Fruit fly (Drosophila melanogaster) whole organism, wandering third instar larva: ENCODE results near the gene TTLL1B.

Experiments used
- Abd-B ChIP-seq: fragments of >200 bp; optimal IDR thresholded peaks from 2 replicates; lab custom pipeline; 2017; ENCODE audit warnings: missing biosample characterization, missing genetic modification characterization
- CG32264 ChIP-seq: fragments of 200-800 bp; sonication (Bioruptor generic); optimal IDR thresholded peaks from 2 replicates; lab custom pipeline; 2016; ENCODE audit warnings: missing biosample characterization, missing genetic modification characterization
- CG9705 ChIP-seq: fragments of 200-800 bp; sonication (Bioruptor generic); optimal IDR thresholded peaks from 2 replicates; lab custom pipeline; 2018; ENCODE audit warnings: missing biosample characterization, mild to moderate bottlenecking, missing genetic modification characterization
- CrebA ChIP-seq: fragments of 200-800 bp; sonication (Bioruptor generic); optimal IDR thresholded peaks from 2 replicates; lab custom pipeline; 2016; ENCODE audit warnings: missing biosample characterization, mild to moderate bottlenecking, missing genetic modification characterization, borderline replicate concordance
- Dfd ChIP-seq: fragments of >200 bp; optimal IDR thresholded peaks from 2 replicates; lab custom pipeline; 2017; ENCODE audit warnings: missing biosample characterization, missing genetic modification characterization
- Dif ChIP-seq: fragments of 200-275, 200-300 bp; sonication (Bioruptor generic); optimal IDR thresholded peaks from 2 replicates; lab custom pipeline; 2018; ENCODE audit warnings: missing biosample characterization, missing genetic modification characterization; ENCODE audit not compliant: partially characterized antibody
- GATAd ChIP-seq: sonication (Bioruptor generic); optimal IDR thresholded peaks from 2 replicates; lab custom pipeline; 2016; ENCODE audit warnings: missing biosample characterization, missing genetic modification characterization
- HLH106 ChIP-seq: fragments of 200-800 bp; optimal IDR thresholded peaks from 3 replicates; lab custom pipeline; 2019; ENCODE audit warnings: missing biosample characterization, mild to moderate bottlenecking, missing genetic modification characterization, moderate library complexity
- Hnf4 ChIP-seq: fragments of 200-800 bp; sonication (Bioruptor generic); optimal IDR thresholded peaks from 2 replicates; lab custom pipeline; 2016; ENCODE audit warnings: missing biosample characterization, mild to moderate bottlenecking, missing genetic modification characterization
- Hr78 ChIP-seq: fragments of >200 bp; optimal IDR thresholded peaks from 2 replicates; lab custom pipeline; 2017; ENCODE audit warnings: missing biosample characterization, missing genetic modification characterization
- Hr83 ChIP-seq: fragments of 200-300 bp; sonication (Bioruptor generic); optimal IDR thresholded peaks from 2 replicates; lab custom pipeline; 2016; ENCODE audit warnings: missing biosample characterization, mild to moderate bottlenecking, missing genetic modification characterization, moderate library complexity; ENCODE audit not compliant: poor library complexity, severe bottlenecking
- Jra ChIP-seq: sonication (Bioruptor generic); optimal IDR thresholded peaks from 2 replicates; lab custom pipeline; 2016; ENCODE audit warnings: missing biosample characterization, missing genetic modification characterization
- Mio ChIP-seq: sonication (Bioruptor generic); optimal IDR thresholded peaks from 2 replicates; lab custom pipeline; 2016; ENCODE audit warnings: missing biosample characterization, missing genetic modification characterization
- Myc ChIP-seq: fragments of >200 bp; optimal IDR thresholded peaks from 2 replicates; lab custom pipeline; 2017
- N ChIP-seq: fragments of >200 bp; optimal IDR thresholded peaks from 2 replicates; lab custom pipeline; 2018; ENCODE audit warnings: missing biosample characterization, missing external identifiers, missing genetic modification characterization
- OdsH ChIP-seq: fragments of 200-800 bp; sonication (Bioruptor generic); optimal IDR thresholded peaks from 2 replicates; lab custom pipeline; 2016; ENCODE audit warnings: missing biosample characterization, mild to moderate bottlenecking, missing genetic modification characterization
- Rel ChIP-seq, 2 experiments: fragments of 200-800 bp; sonication (Bioruptor generic) in 1 of 2; optimal IDR thresholded peaks; 2 replicates in 1 of 2; 3 replicates in 1 of 2; lab custom pipeline; 2016 to 2019; ENCODE audit warnings: mild to moderate bottlenecking in 2 of 2, missing biosample characterization in 2 of 2, missing genetic modification characterization in 2 of 2, moderate library complexity in 1 of 2
- Sp1 ChIP-seq: fragments of 200-800 bp; sonication (Bioruptor generic); optimal IDR thresholded peaks from 3 replicates; lab custom pipeline; 2019; ENCODE audit warnings: missing biosample characterization, mild to moderate bottlenecking, missing genetic modification characterization, moderate library complexity
- Vsx2 ChIP-seq: fragments of 200-300, 225-300 bp; sonication (Bioruptor generic); optimal IDR thresholded peaks from 2 replicates; lab custom pipeline; 2018; ENCODE audit warnings: missing biosample characterization, missing genetic modification characterization; ENCODE audit not compliant: partially characterized antibody
- br ChIP-seq: fragments of 200-800 bp; sonication (Bioruptor generic); optimal IDR thresholded peaks from 2 replicates; lab custom pipeline; 2016; ENCODE audit warnings: missing biosample characterization, missing genetic modification characterization
- brk ChIP-seq: fragments of 200-800 bp; sonication (Bioruptor generic); optimal IDR thresholded peaks from 2 replicates; lab custom pipeline; 2016; ENCODE audit warnings: missing biosample characterization, mild to moderate bottlenecking, missing genetic modification characterization
- dl ChIP-seq, 2 experiments: fragments of 175-275, 200-275 bp in 1 of 2; fragments of 200-275 bp in 1 of 2; sonication (Bioruptor generic); optimal IDR thresholded peaks; lab custom pipeline; 2018; ENCODE audit warnings: mild to moderate bottlenecking in 2 of 2, missing biosample characterization in 2 of 2, missing genetic modification characterization in 2 of 2, moderate library complexity in 2 of 2; ENCODE audit not compliant: partially characterized antibody in 2 of 2, insufficient read depth in 1 of 2
- dmrt93B ChIP-seq: fragments of 200-800 bp; sonication (Bioruptor generic); optimal IDR thresholded peaks from 2 replicates; lab custom pipeline; 2018; ENCODE audit warnings: missing biosample characterization, mild to moderate bottlenecking, missing genetic modification characterization
- dsf ChIP-seq: sonication (Bioruptor generic); optimal IDR thresholded peaks from 2 replicates; lab custom pipeline; 2016; ENCODE audit warnings: missing biosample characterization, missing genetic modification characterization, borderline replicate concordance
- ey ChIP-seq: fragments of 200-800 bp; sonication (Bioruptor generic); optimal IDR thresholded peaks from 2 replicates; lab custom pipeline; 2016; ENCODE audit warnings: missing biosample characterization, missing genetic modification characterization
- foxo ChIP-seq, 2 experiments: fragments of 200-800 bp; sonication (Bioruptor generic); optimal IDR thresholded peaks; 2 replicates in 1 of 2; 3 replicates in 1 of 2; lab custom pipeline; 2016 to 2017; ENCODE audit warnings: missing biosample characterization in 2 of 2, missing genetic modification characterization in 2 of 2
- fru ChIP-seq: fragments of 200-800 bp; sonication (Bioruptor generic); optimal IDR thresholded peaks from 3 replicates; lab custom pipeline; 2016; ENCODE audit warnings: missing biosample characterization, mild to moderate bottlenecking, missing genetic modification characterization
- h ChIP-seq: fragments of 200-800 bp; sonication (Bioruptor generic); optimal IDR thresholded peaks from 3 replicates; lab custom pipeline; 2016; ENCODE audit warnings: missing biosample characterization, mild to moderate bottlenecking, missing genetic modification characterization
- jim ChIP-seq: fragments of 175-275, 200-325 bp; sonication (Bioruptor generic); optimal IDR thresholded peaks from 2 replicates; lab custom pipeline; 2016; ENCODE audit warnings: missing biosample characterization, mild to moderate bottlenecking, missing genetic modification characterization
- lola ChIP-seq: fragments of >200 bp; optimal IDR thresholded peaks from 2 replicates; lab custom pipeline; 2017; ENCODE audit warnings: missing biosample characterization, missing genetic modification characterization
- pan ChIP-seq: fragments of >200 bp; optimal IDR thresholded peaks from 2 replicates; lab custom pipeline; 2017
- psq ChIP-seq: fragments of 200-800 bp; sonication (Bioruptor generic); optimal IDR thresholded peaks from 3 replicates; lab custom pipeline; 2017; ENCODE audit warnings: missing biosample characterization, mild to moderate bottlenecking, missing genetic modification characterization, moderate library complexity
- rgr ChIP-seq: fragments of 200-800 bp; sonication (Bioruptor generic); optimal IDR thresholded peaks from 3 replicates; lab custom pipeline; 2016; ENCODE audit warnings: missing biosample characterization, mild to moderate bottlenecking, missing genetic modification characterization
- sage ChIP-seq: fragments of 200-800 bp; sonication (Bioruptor generic); optimal IDR thresholded peaks from 2 replicates; lab custom pipeline; 2016; ENCODE audit warnings: missing biosample characterization, mild to moderate bottlenecking, missing genetic modification characterization
- sv ChIP-seq: fragments of 200-800 bp; sonication (Bioruptor generic); optimal IDR thresholded peaks from 3 replicates; lab custom pipeline; 2016; ENCODE audit warnings: missing biosample characterization, missing genetic modification characterization
- tai ChIP-seq: sonication (Bioruptor generic); optimal IDR thresholded peaks from 2 replicates; lab custom pipeline; 2016; ENCODE audit warnings: missing biosample characterization, missing genetic modification characterization
- usp ChIP-seq: fragments of >200 bp; optimal IDR thresholded peaks from 2 replicates; lab custom pipeline; 2017; ENCODE audit warnings: missing biosample characterization, missing genetic modification characterization
- woc ChIP-seq: sonication (Bioruptor generic); optimal IDR thresholded peaks from 2 replicates; lab custom pipeline; 2016; ENCODE audit warnings: missing biosample characterization, mild to moderate bottlenecking, missing genetic modification characterization

Gene TTLL1B

DNA sequence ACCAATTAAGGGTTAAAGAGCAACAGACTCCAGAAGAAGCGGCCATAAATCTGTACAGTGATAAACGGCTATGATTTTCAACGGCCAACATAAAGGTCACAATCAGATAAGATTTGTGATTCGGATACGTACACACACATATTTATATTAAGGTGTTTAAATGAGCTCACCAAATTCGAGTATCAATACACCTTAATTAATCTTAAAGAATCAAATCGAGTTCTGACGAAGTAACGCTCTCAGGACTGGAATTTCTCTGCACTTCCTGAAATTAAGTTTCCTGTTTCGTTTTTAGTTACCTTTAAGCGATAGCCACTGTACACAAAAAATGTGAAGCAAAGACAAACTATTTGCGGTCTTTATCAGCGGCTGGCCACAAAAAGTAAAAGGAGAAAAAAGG, 24.2 kb upstream of the TTLL1B start (continued):
- TF ChIP-seq fru (GFP tag; lab: Kevin White, UChicago) (no peak), dmrt93B (no peak), sage (GFP tag; lab: Kevin White, UChicago) (no peak), Hr83 (GFP tag; lab: Kevin White, UChicago) (no peak), Mio (GFP tag; lab: Kevin White, UChicago) (no peak)

DNA sequence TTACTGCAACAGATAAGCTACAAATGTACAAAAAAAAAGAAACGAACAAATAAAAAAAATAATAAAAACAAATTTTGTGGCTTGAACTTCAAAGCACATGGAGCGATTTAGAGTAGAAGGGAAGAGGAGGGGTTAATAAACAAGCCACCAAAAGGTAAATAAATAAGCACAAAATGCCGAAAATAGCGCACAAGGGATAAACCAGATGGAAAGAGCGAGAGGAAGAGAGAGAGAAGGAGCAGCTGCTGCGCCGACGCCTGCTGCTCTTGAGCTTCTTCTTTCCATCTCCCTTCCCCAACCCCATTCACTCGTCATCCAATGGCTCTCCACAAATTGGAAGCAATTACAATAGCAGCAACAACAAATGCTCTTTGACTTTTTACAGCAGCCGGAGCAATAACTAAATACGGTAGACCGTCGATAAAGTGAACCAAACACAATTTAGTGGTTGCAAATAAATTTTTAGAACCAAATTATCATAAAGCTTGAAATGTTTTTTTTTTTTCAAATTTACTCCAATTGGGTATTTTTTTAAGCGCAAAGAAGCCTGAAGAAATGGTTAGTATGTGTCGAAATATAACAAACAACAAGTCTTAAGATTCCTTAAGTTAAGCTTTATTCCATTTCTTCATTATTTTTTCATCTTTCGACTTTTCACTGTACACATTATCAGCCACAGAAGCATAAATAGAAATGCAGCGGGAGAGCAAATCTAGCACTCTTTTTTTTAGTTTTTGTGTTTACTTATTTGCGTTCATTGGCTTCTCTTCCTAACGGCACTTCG, 23.5 kb upstream of the TTLL1B start:
- TF ChIP-seq dmrt93B (no peak), Myc (no peak), Rel (GFP tag; optimal IDR thresholded peaks at IDR 0.05; lab: Kevin White, UChicago) (no peak), Rel (tag; optimal IDR thresholded peaks at IDR 0.05; lab: Kevin White, UChicago) (no peak), Hnf4 (GFP tag; lab: Kevin White, UChicago) (peak; percentile 20), psq (GFP tag; lab: Kevin White, UChicago) (peak; percentile 81), Mio (GFP tag; lab: Kevin White, UChicago) (no peak), usp (no peak), brk (GFP tag; lab: Kevin White, UChicago) (no peak), rgr (GFP tag; lab: Kevin White, UChicago) (peak; percentile 40), dl (GFP tag; optimal IDR thresholded peaks at IDR 0.05; lab: Kevin White, UChicago; ENCODE audit: insufficient read depth in 1 of 2, partially characterized antibody in 2 of 2) (peak in 1 of 2 experiments; percentile 5), Jra (GFP tag; lab: Kevin White, UChicago) (no peak), CG32264 (GFP tag; lab: Kevin White, UChicago) (no peak), Dfd (GFP tag; lab: Kevin White, UChicago) (no peak), sage (GFP tag; lab: Kevin White, UChicago) (no peak), tai (GFP tag; lab: Kevin White, UChicago) (no peak), foxo (GFP tag; optimal IDR thresholded peaks at IDR 0.05; lab: Kevin White, UChicago) (peak in 1 of 2 experiments; percentile 65), Hr78 (GFP tag; lab: Kevin White, UChicago) (no peak), fru (GFP tag; lab: Kevin White, UChicago) (peak; percentile 63), ey (peak; percentile 74), N (GFP tag; lab: Kevin White, UChicago) (no peak), Sp1 (GFP tag; lab: Kevin White, UChicago) (peak; percentile 44), CrebA (GFP tag; lab: Kevin White, UChicago) (no peak), Abd-B (GFP tag; lab: Kevin White, UChicago) (no peak), OdsH (peak; percentile 42), HLH106 (tag; lab: Kevin White, UChicago) (peak; percentile 31), Dif (peak; percentile 50), CG9705 (no peak), jim (GFP tag; lab: Kevin White, UChicago) (no peak), lola (GFP tag; lab: Kevin White, UChicago) (no peak), br (GFP tag; lab: Kevin White, UChicago) (peak; percentile 1), Vsx2 (GFP tag; lab: Kevin White, UChicago) (peak; percentile 61), Hr83 (GFP tag; lab: Kevin White, UChicago) (no peak), GATAd (GFP tag; lab: Kevin White, UChicago) (no peak), sv (GFP tag; lab: Kevin White, UChicago) (peak; percentile 86), dsf (GFP tag; lab: Kevin White, UChicago) (no peak), h (GFP tag; lab: Kevin White, UChicago) (peak; percentile 73), woc (GFP tag; lab: Kevin White, UChicago) (peak; percentile 60), pan (lab: Kevin White, UChicago) (no peak)
- TF ChIP-seq, all 38 proteins: peak for 16
